Fruit fly (Drosophila melanogaster) whole organism, embryonic: ENCODE results near the gene CG11436.

Experiments
- CG11696 ChIP-seq: fragments of 200-800 bp; sonication (Bioruptor generic); IDR thresholded peaks from 2 replicates; pipeline ENCODE4 v1.3.6; 2022; ENCODE audit warnings: missing biosample characterization, missing genetic modification characterization
- CG12071 ChIP-seq: fragments of 200-800 bp; sonication (Bioruptor generic); optimal IDR thresholded peaks from 3 replicates; lab custom pipeline; 2018; ENCODE audit warnings: missing biosample characterization, mild to moderate bottlenecking, missing genetic modification characterization
- CG12104 ChIP-seq: fragments of 200-800 bp; sonication (Bioruptor generic); optimal IDR thresholded peaks from 3 replicates; lab custom pipeline; 2016; ENCODE audit warnings: missing biosample characterization, missing genetic modification characterization
- CG13894 ChIP-seq: fragments of 200-800 bp; sonication (Bioruptor generic); optimal IDR thresholded peaks from 3 replicates; lab custom pipeline; 2018; ENCODE audit warnings: missing biosample characterization, mild to moderate bottlenecking, missing genetic modification characterization, moderate library complexity
- CG14014 ChIP-seq: fragments of 200-800 bp; sonication (Bioruptor generic); IDR thresholded peaks from 2 replicates; pipeline ENCODE4 v1.3.6; 2022; ENCODE audit warnings: missing biosample characterization, missing genetic modification characterization
- CG14441 ChIP-seq: fragments of 200-800 bp; sonication (Bioruptor generic); IDR thresholded peaks from 2 replicates; pipeline ENCODE4 v1.3.6; 2022; ENCODE audit warnings: missing biosample characterization, missing genetic modification characterization
- CG17385 ChIP-seq: fragments of 200-800 bp; sonication (Bioruptor generic); optimal IDR thresholded peaks from 3 replicates; lab custom pipeline; 2018; ENCODE audit warnings: missing biosample characterization, mild to moderate bottlenecking, missing genetic modification characterization
- CG17802 ChIP-seq: fragments of 200-800 bp; sonication (Bioruptor generic); optimal IDR thresholded peaks from 2 replicates; lab custom pipeline; 2018; ENCODE audit warnings: missing biosample characterization, mild to moderate bottlenecking, missing genetic modification characterization, moderate library complexity
- CG17912 ChIP-seq: fragments of 200-800 bp; sonication (Bioruptor generic); optimal IDR thresholded peaks from 2 replicates; lab custom pipeline; 2018; ENCODE audit warnings: missing biosample characterization, mild to moderate bottlenecking, missing genetic modification characterization
- CG2129 ChIP-seq: fragments of 200-800 bp; sonication (Bioruptor generic); IDR thresholded peaks from 2 replicates; pipeline ENCODE4 v1.3.6; 2022; ENCODE audit warnings: missing biosample characterization, missing genetic modification characterization; ENCODE audit not compliant: partially characterized antibody
- CG2202 ChIP-seq: fragments of 200-800 bp; sonication (Bioruptor generic); optimal IDR thresholded peaks from 2 replicates; lab custom pipeline; 2018; ENCODE audit warnings: missing biosample characterization, mild to moderate bottlenecking, missing genetic modification characterization
- CG31224 ChIP-seq: fragments of 200-800 bp; sonication (Bioruptor generic); IDR thresholded peaks from 2 replicates; pipeline ENCODE4 v1.3.6; 2022; ENCODE audit warnings: missing biosample characterization, missing genetic modification characterization
- CG32767 ChIP-seq: fragments of 200-800 bp; sonication (Bioruptor generic); IDR thresholded peaks from 2 replicates; pipeline ENCODE4 v1.3.6; 2022; ENCODE audit warnings: missing biosample characterization, missing genetic modification characterization
- CG3281 ChIP-seq: fragments of 200-800 bp; sonication (Bioruptor generic); optimal IDR thresholded peaks from 3 replicates; lab custom pipeline; 2017; ENCODE audit warnings: missing biosample characterization, mild to moderate bottlenecking, missing genetic modification characterization
- CG4854 ChIP-seq: fragments of 200-800 bp; sonication (Bioruptor generic); optimal IDR thresholded peaks from 2 replicates; lab custom pipeline; 2016; ENCODE audit warnings: missing biosample characterization, missing genetic modification characterization, inconsistent platforms
- CG7745 ChIP-seq: fragments of 200-800 bp; sonication (Bioruptor generic); optimal IDR thresholded peaks from 2 replicates; lab custom pipeline; 2018; ENCODE audit warnings: missing biosample characterization, mild to moderate bottlenecking, missing genetic modification characterization, moderate library complexity
- CG9215 ChIP-seq: fragments of 200-800 bp; sonication (Bioruptor generic); IDR thresholded peaks from 2 replicates; pipeline ENCODE4 v1.3.6; 2022; ENCODE audit warnings: missing biosample characterization, missing genetic modification characterization
- CHES-1-like ChIP-seq: fragments of 200-800 bp; sonication (Bioruptor generic); optimal IDR thresholded peaks from 2 replicates; lab custom pipeline; 2016; ENCODE audit warnings: missing biosample characterization, missing genetic modification characterization
- Chrac-16 ChIP-seq: fragments of 200-800 bp; sonication (Bioruptor generic); optimal IDR thresholded peaks from 3 replicates; lab custom pipeline; 2016; ENCODE audit warnings: missing biosample characterization, missing genetic modification characterization
- Dfd ChIP-seq, 2 experiments: fragments of >200 bp; optimal IDR thresholded peaks; 2 replicates each; lab custom pipeline; 2017; ENCODE audit warnings: missing biosample characterization in 2 of 2, missing genetic modification characterization in 2 of 2
- H2.0 ChIP-seq: fragments of 200-800 bp; sonication (Bioruptor generic); IDR thresholded peaks from 2 replicates; pipeline ENCODE4 v1.3.6; 2022; ENCODE audit warnings: missing biosample characterization, missing genetic modification characterization
- HLH3B ChIP-seq: fragments of 200-800 bp; sonication (Bioruptor generic); IDR thresholded peaks from 2 replicates; pipeline ENCODE4 v1.3.6; 2022; ENCODE audit warnings: missing biosample characterization, missing genetic modification characterization
- Hr3 ChIP-seq: fragments of 200-800 bp; sonication (Bioruptor generic); optimal IDR thresholded peaks from 3 replicates; lab custom pipeline; 2016; ENCODE audit warnings: missing biosample characterization, missing genetic modification characterization
- MBD-R2 ChIP-seq: fragments of 200-800 bp; sonication (Bioruptor generic); IDR thresholded peaks from 2 replicates; pipeline ENCODE4 v1.3.6; 2022; ENCODE audit warnings: missing biosample characterization, missing genetic modification characterization
- MESR4 ChIP-seq: fragments of 200-800 bp; sonication (Bioruptor generic); optimal IDR thresholded peaks from 2 replicates; lab custom pipeline; 2018; ENCODE audit warnings: missing biosample characterization, mild to moderate bottlenecking, missing genetic modification characterization, moderate library complexity
- Med ChIP-seq: fragments of 200-800 bp; sonication (Bioruptor generic); peaks from one replicate; lab custom pipeline; 2016; ENCODE audit warnings: missing biosample characterization, missing genetic modification characterization, mild to moderate bottlenecking, inconsistent platforms, moderate library complexity
- Sox100B ChIP-seq: fragments of 200-800 bp; sonication (Bioruptor generic); optimal IDR thresholded peaks from 3 replicates; lab custom pipeline; 2018; ENCODE audit warnings: missing biosample characterization, mild to moderate bottlenecking, missing genetic modification characterization
- Ssrp ChIP-seq: fragments of 200-800 bp; sonication (Bioruptor generic); optimal IDR thresholded peaks from 2 replicates; lab custom pipeline; 2018; ENCODE audit warnings: missing biosample characterization, mild to moderate bottlenecking, missing genetic modification characterization, moderate library complexity
- Vsx1 ChIP-seq: fragments of 200-800 bp; sonication (Bioruptor generic); optimal IDR thresholded peaks from 2 replicates; lab custom pipeline; 2017; ENCODE audit warnings: missing biosample characterization, mild to moderate bottlenecking, missing genetic modification characterization, missing genetic modification reagents
- aop ChIP-seq: fragments of 200-800 bp; sonication (Bioruptor generic); IDR thresholded peaks from 2 replicates; pipeline ENCODE4 v1.3.6; 2022; ENCODE audit warnings: missing biosample characterization, missing genetic modification characterization
- ash1 ChIP-seq: fragments of 200-800 bp; sonication (Bioruptor generic); optimal IDR thresholded peaks from 2 replicates; lab custom pipeline; 2018; ENCODE audit warnings: missing biosample characterization, mild to moderate bottlenecking, missing genetic modification characterization
- br ChIP-seq: fragments of >200 bp; optimal IDR thresholded peaks from 2 replicates; lab custom pipeline; 2017
- chinmo ChIP-seq: fragments of 200-800 bp; sonication (Bioruptor generic); IDR thresholded peaks from 4 replicates; pipeline ENCODE4 v1.3.6; 2022; ENCODE audit warnings: missing biosample characterization, missing genetic modification characterization; ENCODE audit not compliant: partially characterized antibody
- dan ChIP-seq: fragments of 200-800 bp; sonication (Bioruptor generic); IDR thresholded peaks from 2 replicates; pipeline ENCODE4 v1.3.6; 2022; ENCODE audit warnings: missing biosample characterization, missing genetic modification characterization
- dm ChIP-seq: fragments of 200-800 bp; sonication (Bioruptor generic); optimal IDR thresholded peaks from 3 replicates; lab custom pipeline; 2016; ENCODE audit warnings: missing biosample characterization, missing genetic modification characterization
- dmrt11E ChIP-seq: fragments of 200-800 bp; sonication (Bioruptor generic); optimal IDR thresholded peaks from 3 replicates; lab custom pipeline; 2018; ENCODE audit warnings: missing biosample characterization, mild to moderate bottlenecking, missing genetic modification characterization, moderate library complexity
- fd64A ChIP-seq: fragments of 200-800 bp; sonication (Bioruptor generic); optimal IDR thresholded peaks from 3 replicates; lab custom pipeline; 2018; ENCODE audit warnings: missing biosample characterization, mild to moderate bottlenecking, missing genetic modification characterization
- grn ChIP-seq: fragments of 200-800 bp; sonication (Bioruptor generic); optimal IDR thresholded peaks from 3 replicates; lab custom pipeline; 2017; ENCODE audit warnings: missing biosample characterization, missing genetic modification characterization
- klu ChIP-seq: fragments of 200-800 bp; sonication (Bioruptor generic); IDR thresholded peaks from 2 replicates; pipeline ENCODE4 v1.3.6; 2022; ENCODE audit warnings: missing biosample characterization, missing genetic modification characterization
- knrl ChIP-seq: fragments of 200-800 bp; sonication (Bioruptor generic); IDR thresholded peaks from 3 replicates; pipeline ENCODE4 v1.3.6; 2022; ENCODE audit warnings: missing biosample characterization, missing genetic modification characterization; ENCODE audit not compliant: partially characterized antibody
- lmd ChIP-seq: fragments of 200-800 bp; sonication (Bioruptor generic); IDR thresholded peaks from 2 replicates; pipeline ENCODE4 v1.3.6; 2022; ENCODE audit warnings: missing biosample characterization, missing genetic modification characterization
- lola ChIP-seq, 3 experiments: fragments of >200 bp in 2 of 3; fragments of 200-800 bp in 1 of 3; sonication (Bioruptor generic) in 1 of 3; optimal IDR thresholded peaks; 2 replicates each; lab custom pipeline; 2017 to 2019; ENCODE audit warnings: missing biosample characterization in 3 of 3, missing genetic modification characterization in 3 of 3, mild to moderate bottlenecking in 1 of 3, moderate library complexity in 1 of 3
- mam ChIP-seq: fragments of 200-800 bp; sonication (Bioruptor generic); optimal IDR thresholded peaks from 3 replicates; lab custom pipeline; 2016; ENCODE audit warnings: missing biosample characterization, missing genetic modification characterization
- nerfin-1 ChIP-seq: fragments of 200-800 bp; sonication (Bioruptor generic); optimal IDR thresholded peaks from 3 replicates; lab custom pipeline; 2019; ENCODE audit warnings: missing biosample characterization, mild to moderate bottlenecking, missing genetic modification characterization, moderate library complexity
- pho ChIP-seq: fragments of 200-800 bp; sonication (Bioruptor generic); optimal IDR thresholded peaks from 2 replicates; lab custom pipeline; 2016; ENCODE audit warnings: missing biosample characterization, missing genetic modification characterization
- rib ChIP-seq: fragments of 200-800 bp; sonication (Bioruptor generic); IDR thresholded peaks from 2 replicates; pipeline ENCODE4 v1.3.6; 2022; ENCODE audit warnings: missing biosample characterization, missing genetic modification characterization
- sima ChIP-seq: fragments of 200-800 bp; sonication (Bioruptor generic); optimal IDR thresholded peaks from 2 replicates; lab custom pipeline; 2016; ENCODE audit warnings: missing biosample characterization, missing genetic modification characterization
- so ChIP-seq: fragments of 200-800 bp; sonication (Bioruptor generic); IDR thresholded peaks from 3 replicates; pipeline ENCODE4 v1.3.6; 2022; ENCODE audit warnings: missing biosample characterization, missing genetic modification characterization
- tio ChIP-seq: fragments of 200-800 bp; sonication (Bioruptor generic); optimal IDR thresholded peaks from 2 replicates; lab custom pipeline; 2017; ENCODE audit warnings: missing biosample characterization, missing genetic modification characterization, inconsistent platforms
- toy ChIP-seq: fragments of 200-800 bp; sonication (Bioruptor generic); IDR thresholded peaks from 2 replicates; pipeline ENCODE4 v1.3.6; 2022; ENCODE audit warnings: missing biosample characterization, missing genetic modification characterization
- unpg ChIP-seq: fragments of 200-800 bp; sonication (Bioruptor generic); optimal IDR thresholded peaks from 3 replicates; lab custom pipeline; 2018; ENCODE audit warnings: missing biosample characterization, mild to moderate bottlenecking, missing genetic modification characterization, moderate library complexity

Gene CG11436

dm6 chrX:4529909-4530308 is 21.8 kb downstream of the CG11436 start, which contains the start of gene CG3556 (continued):
- TF ChIP-seq nerfin-1 (tag; lab: Kevin White, UChicago) (no peak), klu (GFP tag; lab: Robert Waterston, UW) (0 out of 2 replicates have a peak, but pooled peaks have one; percentile 7), CG7745 (tag; lab: Kevin White, UChicago) (no peak), CG17385 (GFP tag; lab: Kevin White, UChicago) (no peak), fd64A (GFP tag; lab: Kevin White, UChicago) (no peak), lola (GFP tag; optimal IDR thresholded peaks at IDR 0.05; lab: Kevin White, UChicago) (no peak), CG17802 (tag; lab: Kevin White, UChicago) (no peak), so (GFP tag; lab: Robert Waterston, UW) (0 out of 3 replicates have a peak, but pooled peaks have one; percentile 30), dm (GFP tag; lab: Kevin White, UChicago) (peak; percentile 50), CG14441 (peak; percentile 66), Chrac-16 (GFP tag; lab: Kevin White, UChicago) (peak; percentile 9), aop (no peak), unpg (GFP tag; lab: Kevin White, UChicago) (no peak), CG12071 (no peak), H2.0 (GFP tag; lab: Robert Waterston, UW) (no peak), rib (GFP tag; lab: Robert Waterston, UW) (no peak), mam (GFP tag; lab: Kevin White, UChicago) (peak; percentile 16), CG2202 (no peak), pho (peak; percentile 46), Sox100B (GFP tag; lab: Kevin White, UChicago) (no peak), MBD-R2 (GFP tag; lab: Robert Waterston, UW) (peak; percentile 55), lmd (GFP tag; lab: Robert Waterston, UW) (no peak; the same call in 1 of the 2 replicates), CHES-1-like (GFP tag; lab: Kevin White, UChicago) (peak; percentile 14), CG13894 (tag; lab: Kevin White, UChicago) (no peak), toy (GFP tag; lab: Robert Waterston, UW) (no peak), CG2129 (GFP tag; lab: Robert Waterston, UW) (no peak), HLH3B (GFP tag; lab: Robert Waterston, UW) (peak; percentile 37; the same call in 1 of the 2 replicates), CG31224 (0 out of 2 replicates have a peak, but pooled peaks have one; percentile 11), CG11696 (GFP tag; lab: Robert Waterston, UW) (no peak), CG32767 (GFP tag; lab: Robert Waterston, UW) (no peak), CG9215 (peak; percentile 32; the same call in 1 of the 2 replicates), CG12104 (no peak), sima (no peak), chinmo (GFP tag; lab: Robert Waterston, UW) (0 out of 4 replicates have a peak, but pooled peaks have one; percentile 31), CG14014 (GFP tag; lab: Robert Waterston, UW) (peak; percentile 54; the same call in 1 of the 2 replicates), MESR4 (no peak), Dfd (GFP tag; optimal IDR thresholded peaks at IDR 0.05; lab: Kevin White, UChicago) (no peak), grn (no peak), tio (GFP tag; lab: Kevin White, UChicago) (no peak), knrl (peak; percentile 58), dan (GFP tag; lab: Robert Waterston, UW) (no peak), dmrt11E (tag; lab: Kevin White, UChicago) (peak; percentile 23), Vsx1 (GFP tag; lab: Kevin White, UChicago) (no peak), Hr3 (GFP tag; lab: Kevin White, UChicago) (peak; percentile 5), CG17912 (no peak), Med (GFP tag; lab: Kevin White, UChicago) (no peak), CG4854 (peak; percentile 33), ash1 (no peak), Ssrp (tag; lab: Kevin White, UChicago) (peak; percentile 5), CG3281 (peak; percentile 98), br (lab: Kevin White, UChicago) (no peak)
